Worm (Caenorhabditis elegans): ENCODE data around the gene F10G7.10.

DNA sequence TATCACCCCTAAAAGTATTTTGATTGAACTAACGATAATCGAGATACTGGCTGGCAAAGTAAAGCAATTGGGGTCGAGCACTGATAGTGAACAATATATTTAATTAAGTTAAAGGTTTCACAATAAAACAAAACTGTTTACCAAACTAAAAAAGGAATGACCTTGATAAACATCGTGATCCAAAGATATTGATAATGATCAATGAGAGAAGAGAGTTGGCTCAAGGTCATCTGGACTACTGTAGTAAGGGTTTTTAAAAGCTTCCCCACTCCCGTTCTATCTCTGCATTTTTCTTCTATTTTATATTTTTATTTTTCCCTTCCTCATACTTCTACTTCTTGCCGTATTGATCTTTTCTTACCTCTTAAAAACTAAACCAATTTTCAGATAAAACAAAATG, 23.5 kb upstream of the F10G7.10 start, which contains the start of gene F41C3.2:
- TF ChIP-seq him-1 (tag; optimal IDR thresholded peaks at IDR 0.05) = no peak
- TF ChIP-seq W03F9.2 (tag; optimal IDR thresholded peaks at IDR 0.05) = no peak
- no peak for TF ChIP-seq dao-5 (tag; optimal IDR thresholded peaks at IDR 0.05)
